Fruit fly (Drosophila melanogaster): ENCODE data around the gene nom.
A peak's percentile ranks its signal among the peaks of the same experiment; 100 is the strongest.

The nom gene

dm6 chr3R:8676560-8677000, 46.4 kb upstream of the nom start, which contains the start of the genes Unc50, CG11755 and CG8043 (continued):
- peak; percentile 41 for TF ChIP-seq CG8319 (GFP tag; optimal IDR thresholded peaks at IDR 0.05)
- TF ChIP-seq svp (GFP tag), result peak; percentile 94
- peak; percentile 51 for TF ChIP-seq CG10669 (GFP tag; optimal IDR thresholded peaks at IDR 0.05)
- peak; percentile 60; the same call in 1 of the 2 replicates for TF ChIP-seq Gug (GFP tag; IDR thresholded peaks at IDR 0.05)
- TF ChIP-seq CG8119 (GFP tag; IDR thresholded peaks at IDR 0.05), result peak; percentile 51; the same call in 1 of the 3 replicates
- TF ChIP-seq Sox102F (GFP tag; optimal IDR thresholded peaks at IDR 0.05), result peak; percentile 80
- TF ChIP-seq achi (GFP tag; optimal IDR thresholded peaks at IDR 0.05), result peak; percentile 98
- TF ChIP-seq CG7368 (GFP tag; optimal IDR thresholded peaks at IDR 0.05), result peak; percentile 34
- TF ChIP-seq CG11762 (GFP tag; optimal IDR thresholded peaks at IDR 0.05; ENCODE audit: insufficient read depth), result peak; percentile 63
- TF ChIP-seq Ets96B (tag; optimal IDR thresholded peaks at IDR 0.05), result peak; percentile 74
- peak; percentile 79 for TF ChIP-seq Hr39 (GFP tag; optimal IDR thresholded peaks at IDR 0.05)
- no peak for TF ChIP-seq CG6276 (GFP tag; optimal IDR thresholded peaks at IDR 0.05)
- TF ChIP-seq CG9139 (GFP tag; optimal IDR thresholded peaks at IDR 0.05), result peak; percentile 25
- TF ChIP-seq vri (GFP tag; optimal IDR thresholded peaks at IDR 0.05), result no peak
- TF ChIP-seq Eip93F (GFP tag; optimal IDR thresholded peaks at IDR 0.05), result peak; percentile 56
- TF ChIP-seq Smox (GFP tag; optimal IDR thresholded peaks at IDR 0.05), result peak; percentile 81
- TF ChIP-seq spab (GFP tag; optimal IDR thresholded peaks at IDR 0.05), result no peak
- peak; percentile 81 for TF ChIP-seq cyc (GFP tag; optimal IDR thresholded peaks at IDR 0.05)
- TF ChIP-seq CG1621 (tag; optimal IDR thresholded peaks at IDR 0.05), result no peak
- peak; percentile 14 for TF ChIP-seq Lpt (GFP tag; optimal IDR thresholded peaks at IDR 0.05)
- no peak; the same call in 1 of the 2 replicates for TF ChIP-seq CG11294 (GFP tag; IDR thresholded peaks at IDR 0.05)

dm6 chr3R:8679934-8680333, 43.0 kb upstream of the nom start, which contains the start of gene CG33325:
Gene CG33325 (minus strand): TSS chr3R:8680034.
- TF ChIP-seq CG10669 (GFP tag; optimal IDR thresholded peaks at IDR 0.05) (no peak), ss (GFP tag; optimal IDR thresholded peaks at IDR 0.05) (no peak), Ets96B (tag; optimal IDR thresholded peaks at IDR 0.05) (no peak), pdm3 (GFP tag; optimal IDR thresholded peaks at IDR 0.05) (no peak), dsx (GFP tag; optimal IDR thresholded peaks at IDR 0.05; ENCODE audit: poor library complexity, severe bottlenecking) (no peak), salr (GFP tag; optimal IDR thresholded peaks at IDR 0.05) (no peak), Eip78C (GFP tag) (no peak), Sox14 (GFP tag; optimal IDR thresholded peaks at IDR 0.05) (no peak), cyc (GFP tag; optimal IDR thresholded peaks at IDR 0.05) (no peak), CG9139 (GFP tag; optimal IDR thresholded peaks at IDR 0.05) (no peak), CG6163 (GFP tag; IDR thresholded peaks at IDR 0.05) (no peak), CG8319 (GFP tag; optimal IDR thresholded peaks at IDR 0.05) (no peak), vri (GFP tag; optimal IDR thresholded peaks at IDR 0.05) (no peak)

- no peak for TF ChIP-seq dac (GFP tag; optimal IDR thresholded peaks at IDR 0.05)
- no peak for TF ChIP-seq CG3032 (tag; optimal IDR thresholded peaks at IDR 0.05)
- TF ChIP-seq spab (GFP tag; optimal IDR thresholded peaks at IDR 0.05), result no peak
- TF ChIP-seq CG6163 (GFP tag; IDR thresholded peaks at IDR 0.05), result no peak
- TF ChIP-seq achi (GFP tag; optimal IDR thresholded peaks at IDR 0.05), result no peak
- no peak for TF ChIP-seq acj6 (GFP tag; optimal IDR thresholded peaks at IDR 0.05)
Observed at dm6 chr3R:8680611-8681010, 42.4 kb upstream of the nom start.

- no peak for TF ChIP-seq Sox15 (GFP tag; optimal IDR thresholded peaks at IDR 0.05)
- TF ChIP-seq fkh (GFP tag; optimal IDR thresholded peaks at IDR 0.05), result no peak
- no peak for TF ChIP-seq dac (GFP tag; optimal IDR thresholded peaks at IDR 0.05)
- TF ChIP-seq OdsH (GFP tag; optimal IDR thresholded peaks at IDR 0.05), result no peak
- no peak for TF ChIP-seq Smox (GFP tag; optimal IDR thresholded peaks at IDR 0.05)
- no peak for TF ChIP-seq eg (GFP tag; IDR thresholded peaks at IDR 0.05)
- no peak for TF ChIP-seq vri (GFP tag; optimal IDR thresholded peaks at IDR 0.05)
- no peak for TF ChIP-seq CG8319 (GFP tag; optimal IDR thresholded peaks at IDR 0.05)
- TF ChIP-seq Ets96B (tag; optimal IDR thresholded peaks at IDR 0.05), result no peak
- TF ChIP-seq CG7368 (GFP tag; optimal IDR thresholded peaks at IDR 0.05), result no peak
- TF ChIP-seq CG10631 (GFP tag; optimal IDR thresholded peaks at IDR 0.05), result no peak
- TF ChIP-seq CG16779 (tag; optimal IDR thresholded peaks at IDR 0.05), result no peak
- TF ChIP-seq cyc (GFP tag; optimal IDR thresholded peaks at IDR 0.05), result no peak
- no peak for TF ChIP-seq Blimp-1 (GFP tag; optimal IDR thresholded peaks at IDR 0.05)
- no peak for TF ChIP-seq CG8632 (GFP tag; optimal IDR thresholded peaks at IDR 0.05)
- no peak for TF ChIP-seq CG11762 (GFP tag; optimal IDR thresholded peaks at IDR 0.05; ENCODE audit: insufficient read depth)
- TF ChIP-seq acj6 (GFP tag; optimal IDR thresholded peaks at IDR 0.05), result no peak
- no peak for TF ChIP-seq Eip78C (GFP tag)
Observed at dm6 chr3R:8683280-8683679, 39.7 kb upstream of the nom start.

Measured in whole organism, prepupa.